Fruit fly (Drosophila melanogaster): ENCODE results near the gene Ogdh.

DNA sequence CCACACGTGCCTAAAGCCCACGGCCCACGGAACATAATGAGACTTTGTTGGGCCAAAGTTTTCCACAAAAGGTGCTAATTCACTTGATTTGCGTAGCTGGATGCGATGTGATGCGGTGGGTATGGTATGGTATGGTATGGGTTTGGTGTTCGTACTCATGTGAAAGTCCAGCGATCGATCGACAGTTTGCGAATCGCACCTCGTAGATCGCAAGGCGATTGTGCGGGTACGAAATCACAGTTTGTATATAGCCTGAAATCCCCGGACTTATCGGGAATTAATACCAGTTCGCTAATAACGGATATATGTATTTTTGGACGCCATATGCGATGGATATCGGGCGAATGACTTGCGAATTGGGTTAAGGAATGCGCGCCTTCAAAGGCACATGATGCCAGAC lies 53.3 kb downstream of the Ogdh start:
- TF ChIP-seq CTCF (optimal IDR thresholded peaks at IDR 0.05) (no peak), CG8478 (optimal IDR thresholded peaks at IDR 0.05) (no peak)

Data from S2 (cell line).